Fruit fly (Drosophila melanogaster) whole organism, larva: Measurements from ENCODE around the gene CG14926.

Source experiments
- noc ChIP-seq: fragments of 200-800 bp; sonication (Bioruptor generic); optimal IDR thresholded peaks from 3 replicates; lab custom pipeline; 2019; ENCODE audit warnings: missing biosample characterization, mild to moderate bottlenecking, missing genetic modification characterization, moderate library complexity

Gene CG14926

DNA sequence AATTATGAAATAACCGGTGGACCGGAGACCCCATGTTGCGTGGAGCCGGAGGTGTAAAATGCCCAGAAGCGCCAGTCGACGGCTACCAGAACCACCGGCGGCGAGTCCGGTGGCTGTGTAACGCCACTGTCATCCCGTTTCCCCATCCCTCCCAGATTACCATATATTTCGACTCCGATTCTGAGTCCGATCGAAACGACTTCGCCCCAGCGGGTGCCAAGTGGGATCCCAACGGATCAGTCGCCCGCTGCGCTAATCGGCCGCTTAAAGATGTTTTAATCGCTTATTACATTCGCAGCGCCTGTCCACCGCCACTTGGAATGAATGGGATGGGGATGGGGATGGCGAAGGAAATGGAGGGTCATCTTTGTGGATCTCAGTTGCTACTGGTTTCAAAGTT, 20.3 kb downstream of the CG14926 start:
- no peak for TF ChIP-seq noc (tag; lab: Kevin White, UChicago)

DNA sequence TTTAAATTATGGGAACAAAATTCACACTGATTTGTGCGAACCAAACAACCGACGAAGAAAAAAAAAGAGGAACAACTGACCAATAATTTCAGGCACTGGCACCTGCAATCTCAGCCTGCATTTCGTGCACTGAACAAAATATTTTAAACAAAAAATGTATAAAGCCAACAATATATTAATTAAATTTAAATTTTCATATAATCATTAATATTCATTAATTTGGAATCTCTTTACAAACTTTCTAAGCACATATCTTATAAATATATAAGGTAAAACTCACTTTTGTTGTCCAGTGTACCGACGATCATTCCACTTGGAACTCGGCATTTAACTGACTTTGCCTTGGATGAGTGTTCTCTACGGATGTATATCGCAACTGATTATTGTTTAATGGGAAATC, 21.0 kb downstream of the CG14926 start:
- no peak for TF ChIP-seq noc (tag; lab: Kevin White, UChicago)

DNA sequence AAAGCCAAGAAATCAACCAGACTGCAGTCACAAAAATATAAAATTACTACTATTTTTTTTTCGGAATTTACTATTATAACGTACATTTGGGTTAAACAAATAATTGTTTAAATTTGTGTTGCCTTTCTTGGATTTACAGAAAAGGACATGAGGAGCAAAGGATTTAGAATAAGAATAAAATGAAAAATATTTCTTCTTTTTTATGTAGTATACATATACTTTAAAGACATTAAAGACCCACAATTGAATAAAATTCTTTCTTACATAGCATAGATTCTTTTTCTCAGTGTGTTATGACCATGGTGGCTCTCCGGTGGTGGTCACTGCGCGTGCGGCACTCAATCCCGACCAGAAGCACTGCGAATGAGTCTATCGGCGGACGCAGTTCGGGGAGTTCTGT, 23.9 kb downstream of the CG14926 start:
- TF ChIP-seq noc (tag; lab: Kevin White, UChicago) = no peak

DNA sequence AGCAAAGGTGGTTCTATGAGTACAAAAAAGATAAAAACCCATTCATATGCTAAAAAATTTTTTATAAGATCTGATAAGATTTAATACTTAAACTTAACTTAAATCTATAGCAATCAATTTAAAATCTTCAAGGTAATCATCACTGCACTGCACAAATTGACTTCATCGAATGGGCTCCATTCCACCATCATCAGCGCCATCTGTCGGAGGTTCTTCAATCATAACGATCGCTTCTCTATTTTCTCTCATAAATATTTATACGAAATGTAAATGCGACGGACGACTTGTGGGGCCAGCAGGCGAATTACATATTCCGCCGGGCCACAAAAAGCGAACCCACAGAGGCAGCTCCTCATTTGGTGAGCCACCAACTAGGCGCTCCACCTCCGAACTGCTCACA, 24.7 kb downstream of the CG14926 start:
- no peak for TF ChIP-seq noc (tag; lab: Kevin White, UChicago)

DNA sequence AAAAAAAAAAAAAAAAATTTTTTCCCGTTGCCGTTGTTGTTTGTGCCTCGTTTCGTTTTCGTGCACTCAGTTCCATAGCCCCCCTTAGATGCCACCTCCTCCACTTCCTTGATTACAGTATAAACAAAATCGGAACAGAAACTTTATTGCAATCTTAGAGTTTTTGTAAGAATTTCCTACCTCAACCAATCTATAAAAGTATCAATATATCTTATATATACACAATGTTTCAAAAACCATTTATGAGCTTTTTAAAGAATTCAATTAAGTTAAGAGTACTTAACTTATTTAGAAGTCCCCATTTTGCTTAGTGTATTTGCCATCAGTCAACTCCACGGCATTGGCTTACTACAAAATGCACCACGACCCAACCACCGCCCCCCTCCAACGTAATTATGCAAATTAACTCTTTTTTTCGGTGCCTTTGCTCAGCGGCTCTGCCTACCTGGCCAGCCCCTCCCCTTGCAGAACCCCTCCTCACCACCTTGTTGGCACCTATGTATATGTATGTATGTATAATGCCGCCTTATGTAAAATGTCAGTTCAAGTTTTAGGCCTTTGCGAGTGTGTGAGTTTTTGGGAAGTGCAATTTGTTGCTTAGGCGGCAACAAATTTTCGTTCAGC, 25.4 kb downstream of the CG14926 start:
- no peak for TF ChIP-seq noc (tag; lab: Kevin White, UChicago)

DNA sequence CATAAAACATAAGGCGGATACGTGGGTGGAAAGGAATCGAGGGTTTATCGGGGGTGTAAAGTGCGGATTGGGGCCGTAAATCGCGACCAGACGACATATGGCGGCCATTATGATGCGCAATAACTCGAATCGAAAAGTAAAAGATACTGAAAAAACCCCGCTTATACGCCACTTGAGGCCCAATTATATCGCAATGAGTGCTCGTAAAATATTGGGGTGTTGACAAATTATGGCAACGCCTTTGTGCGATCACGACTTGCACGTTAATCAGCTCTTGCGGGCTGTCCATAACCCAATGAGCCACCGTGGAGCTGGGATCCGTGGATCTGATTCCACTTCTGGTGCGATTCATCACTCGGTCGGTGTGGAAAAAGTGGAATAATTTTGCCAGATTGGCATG, 33.3 kb downstream of the CG14926 start:
- TF ChIP-seq noc (tag; lab: Kevin White, UChicago) = no peak

DNA sequence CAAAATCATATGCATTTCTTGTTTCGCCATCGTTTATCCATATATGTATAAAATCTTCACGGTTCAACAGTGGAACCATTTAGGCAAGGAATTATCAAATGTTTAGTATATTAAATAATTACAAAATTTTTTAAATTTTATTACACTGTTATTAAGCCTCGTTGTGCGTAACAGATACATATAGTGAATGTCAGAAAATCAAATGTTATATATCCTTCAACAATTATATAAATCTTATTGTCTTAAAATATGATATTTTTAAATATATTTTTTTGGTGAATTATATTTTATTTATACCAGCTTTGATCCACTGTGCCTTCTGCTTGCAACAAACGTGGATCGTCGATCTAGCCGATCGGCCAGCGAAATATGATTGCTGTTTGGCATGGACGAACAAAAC, 36.0 kb downstream of the CG14926 start:
- no peak for TF ChIP-seq noc (tag; lab: Kevin White, UChicago)

DNA sequence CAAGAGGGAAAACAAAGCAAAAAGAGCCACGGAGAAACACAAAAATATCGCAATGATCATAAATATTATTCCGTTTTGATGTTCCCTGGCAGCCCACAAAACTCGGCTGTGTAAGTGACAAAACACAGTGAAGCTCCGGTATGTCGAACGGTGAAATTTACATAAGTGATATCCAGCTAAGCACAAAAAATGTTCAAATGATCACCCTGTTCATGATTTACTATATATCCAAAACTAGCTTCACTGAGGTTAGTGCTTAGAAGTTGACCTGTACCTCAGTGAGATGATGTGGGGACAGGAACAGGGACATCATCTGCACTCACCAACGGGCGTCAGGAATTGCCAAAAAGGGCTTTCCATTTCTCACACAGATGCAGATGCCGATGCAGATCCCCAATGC, 37.0 kb downstream of the CG14926 start:
- TF ChIP-seq noc (tag; lab: Kevin White, UChicago) = no peak

DNA sequence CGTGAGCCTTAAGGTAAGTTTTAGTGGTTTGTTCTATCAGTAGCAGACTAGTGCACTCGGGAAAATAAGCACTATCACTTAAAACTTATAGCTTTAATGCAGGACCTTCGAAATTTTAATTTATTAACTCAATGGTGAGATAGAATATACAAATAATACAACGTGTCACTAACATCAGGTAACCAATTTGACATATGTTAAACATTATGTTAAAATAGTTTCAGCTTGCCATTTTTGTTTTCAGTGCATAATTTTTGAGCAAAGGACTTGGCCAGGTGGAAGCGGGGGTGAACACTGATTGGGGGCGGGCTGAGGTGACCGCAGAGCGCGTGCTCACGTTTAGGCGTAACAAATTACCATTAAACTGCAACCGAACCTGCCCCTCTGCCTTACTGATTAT, 40.6 kb downstream of the CG14926 start:
- no peak for TF ChIP-seq noc (tag; lab: Kevin White, UChicago)

DNA sequence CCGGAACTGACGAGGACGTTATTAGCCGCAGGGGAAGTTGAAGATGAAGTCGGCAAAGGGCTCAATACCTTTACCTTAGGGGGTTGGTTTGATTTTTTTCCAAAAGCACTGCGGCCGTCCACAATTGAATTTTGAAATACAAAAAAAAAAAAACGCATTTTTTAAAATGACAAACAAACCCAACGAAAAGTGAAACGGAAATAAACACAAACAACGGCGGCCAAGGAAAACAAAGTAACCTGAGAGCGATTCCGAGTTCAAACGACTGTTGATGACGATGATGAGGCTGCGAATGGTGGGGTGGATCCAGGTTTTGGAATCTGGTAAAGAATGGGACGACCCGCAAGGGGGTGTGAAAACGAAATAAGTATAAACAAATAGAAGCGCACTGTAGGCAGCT, 46.6 kb downstream of the CG14926 start:
- TF ChIP-seq noc (tag; lab: Kevin White, UChicago) = no peak

DNA sequence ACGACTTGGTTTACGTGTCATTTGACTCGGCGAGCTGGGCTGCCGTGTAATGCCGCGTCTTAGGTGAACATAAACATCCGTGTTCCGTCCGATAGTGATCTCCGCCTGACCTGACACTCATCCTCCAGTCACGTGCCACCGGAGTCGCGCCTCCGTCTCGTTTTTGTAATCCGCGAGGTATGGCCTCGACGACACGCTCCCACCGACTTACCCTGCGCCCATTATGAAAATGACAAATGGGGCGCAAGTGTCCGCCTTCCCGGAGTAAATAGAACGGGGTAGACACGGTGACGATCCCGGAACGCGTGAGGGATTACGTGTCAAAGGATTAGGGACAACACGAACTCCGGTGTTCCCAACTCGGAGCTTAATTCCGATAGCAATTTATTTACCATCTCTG, 47.4 kb downstream of the CG14926 start:
- no peak for TF ChIP-seq noc (tag; lab: Kevin White, UChicago)
